Worm (Caenorhabditis elegans): Measurements from ENCODE around the gene dmsr-5.

dmsr-5 gene

ce11 chrIII:11022278-11022677 lies 27.2 kb upstream of the dmsr-5 start:
- TF ChIP-seq unc-39 (tag; optimal IDR thresholded peaks at IDR 0.05) (no peak), ceh-83 (GFP tag; optimal IDR thresholded peaks at IDR 0.05) (peak; percentile 11)

- TF ChIP-seq mep-1 (tag; optimal IDR thresholded peaks at IDR 0.05), result no peak
- TF ChIP-seq pha-4 (tag; optimal IDR thresholded peaks at IDR 0.05), result no peak
- no peak for TF ChIP-seq unc-39 (tag; optimal IDR thresholded peaks at IDR 0.05)
- TF ChIP-seq hlh-1 (tag; optimal IDR thresholded peaks at IDR 0.05), result no peak
- TF ChIP-seq elt-1 (tag; optimal IDR thresholded peaks at IDR 0.05; ENCODE audit: borderline replicate concordance, insufficient read depth), result no peak
- no peak for TF ChIP-seq bed-3 (GFP tag; optimal IDR thresholded peaks at IDR 0.05)
- TF ChIP-seq mab-5 (tag; optimal IDR thresholded peaks at IDR 0.05), result no peak
- no peak for TF ChIP-seq sptf-1 (tag; optimal IDR thresholded peaks at IDR 0.05)
- no peak for TF ChIP-seq lin-13 (tag; optimal IDR thresholded peaks at IDR 0.05)
- TF ChIP-seq snpc-4 (tag; optimal IDR thresholded peaks at IDR 0.05), result no peak
- no peak for TF ChIP-seq elt-3 (tag; optimal IDR thresholded peaks at IDR 0.05)
- TF ChIP-seq zip-8 (tag; optimal IDR thresholded peaks at IDR 0.05), result no peak
- TF ChIP-seq flh-1 (GFP tag; optimal IDR thresholded peaks at IDR 0.05), result no peak
- TF ChIP-seq unc-120 (tag; optimal IDR thresholded peaks at IDR 0.05; ENCODE audit: poor library complexity, severe bottlenecking), result no peak
Observed at ce11 chrIII:11012264-11012663, 17.2 kb upstream of the dmsr-5 start, which contains the start of gene kvs-4. Gene kvs-4, plus strand, starts transcription at chrIII:11012564.

- TF ChIP-seq unc-120 (tag; optimal IDR thresholded peaks at IDR 0.05; ENCODE audit: poor library complexity, severe bottlenecking) (no peak), mep-1 (tag; optimal IDR thresholded peaks at IDR 0.05) (no peak), ceh-39 (tag; optimal IDR thresholded peaks at IDR 0.05) (no peak), cnd-1 (tag; optimal IDR thresholded peaks at IDR 0.05) (no peak), bed-3 (GFP tag; optimal IDR thresholded peaks at IDR 0.05) (no peak), mls-2 (tag; optimal IDR thresholded peaks at IDR 0.05) (no peak), nhr-237 (tag; optimal IDR thresholded peaks at IDR 0.05) (no peak), hlh-1 (tag; optimal IDR thresholded peaks at IDR 0.05) (no peak)
Observed at ce11 chrIII:11010597-11010996, 15.5 kb upstream of the dmsr-5 start.

ce11 chrIII:11008869-11009268 lies 13.8 kb upstream of the dmsr-5 start, which contains the start of gene exos-1:
Gene exos-1, plus strand, starts transcription at chrIII:11009043.
- TF ChIP-seq mls-2 (tag; optimal IDR thresholded peaks at IDR 0.05), result no peak
- no peak for TF ChIP-seq sem-2 (GFP tag; optimal IDR thresholded peaks at IDR 0.05)
- no peak for TF ChIP-seq bed-3 (GFP tag; optimal IDR thresholded peaks at IDR 0.05)
- TF ChIP-seq ces-1 (GFP tag; optimal IDR thresholded peaks at IDR 0.05), result no peak
- no peak for TF ChIP-seq nhr-28 (tag; optimal IDR thresholded peaks at IDR 0.05)
- TF ChIP-seq ceh-39 (tag; optimal IDR thresholded peaks at IDR 0.05), result no peak
- no peak for TF ChIP-seq lin-32 (GFP tag; optimal IDR thresholded peaks at IDR 0.05)
- no peak for TF ChIP-seq mep-1 (tag; optimal IDR thresholded peaks at IDR 0.05)
- TF ChIP-seq unc-62 (GFP tag; optimal IDR thresholded peaks at IDR 0.05), result no peak
- TF ChIP-seq flh-1 (GFP tag; optimal IDR thresholded peaks at IDR 0.05), result no peak

- TF ChIP-seq unc-39 (tag; optimal IDR thresholded peaks at IDR 0.05), result no peak
- TF ChIP-seq lsy-2 (tag; optimal IDR thresholded peaks at IDR 0.05), result peak; percentile 84
- TF ChIP-seq pha-4 (tag; optimal IDR thresholded peaks at IDR 0.05), result peak; percentile 64
- no peak for TF ChIP-seq nhr-28 (tag; optimal IDR thresholded peaks at IDR 0.05)
- peak; percentile 47 for TF ChIP-seq sptf-1 (tag; optimal IDR thresholded peaks at IDR 0.05)
- no peak for TF ChIP-seq ceh-83 (GFP tag; optimal IDR thresholded peaks at IDR 0.05)
- no peak for TF ChIP-seq elt-3 (tag; optimal IDR thresholded peaks at IDR 0.05)
- TF ChIP-seq bed-3 (GFP tag; optimal IDR thresholded peaks at IDR 0.05), result no peak
- TF ChIP-seq nhr-237 (tag; optimal IDR thresholded peaks at IDR 0.05), result peak; percentile 91
- no peak for TF ChIP-seq ztf-11 (tag; optimal IDR thresholded peaks at IDR 0.05)
- TF ChIP-seq ham-2 (GFP tag; optimal IDR thresholded peaks at IDR 0.05), result no peak
- TF ChIP-seq mls-2 (tag; optimal IDR thresholded peaks at IDR 0.05), result no peak
- TF ChIP-seq tbx-8 (GFP tag; optimal IDR thresholded peaks at IDR 0.05), result no peak
- peak; percentile 87 for TF ChIP-seq ces-1 (GFP tag; optimal IDR thresholded peaks at IDR 0.05)
- peak; percentile 36 for TF ChIP-seq blmp-1 (tag; optimal IDR thresholded peaks at IDR 0.05)
- TF ChIP-seq zip-8 (tag; optimal IDR thresholded peaks at IDR 0.05), result no peak
- no peak for TF ChIP-seq elt-1 (tag; optimal IDR thresholded peaks at IDR 0.05; ENCODE audit: borderline replicate concordance, insufficient read depth)
- no peak for TF ChIP-seq nhr-76 (tag; optimal IDR thresholded peaks at IDR 0.05)
- TF ChIP-seq sem-2 (GFP tag; optimal IDR thresholded peaks at IDR 0.05), result no peak
- no peak for TF ChIP-seq nhr-12 (tag; optimal IDR thresholded peaks at IDR 0.05)
- TF ChIP-seq ceh-39 (tag; optimal IDR thresholded peaks at IDR 0.05), result peak; percentile 85
- TF ChIP-seq lin-13 (tag; optimal IDR thresholded peaks at IDR 0.05), result peak; percentile 71
- TF ChIP-seq hlh-1 (tag; optimal IDR thresholded peaks at IDR 0.05), result peak; percentile 3
- TF ChIP-seq mep-1 (tag; optimal IDR thresholded peaks at IDR 0.05), result peak; percentile 91
- TF ChIP-seq unc-62 (GFP tag; optimal IDR thresholded peaks at IDR 0.05), result peak; percentile 6
- TF ChIP-seq snpc-4 (tag; optimal IDR thresholded peaks at IDR 0.05), result no peak
- no peak for TF ChIP-seq drap-1 (GFP tag; optimal IDR thresholded peaks at IDR 0.05)
- TF ChIP-seq mab-5 (tag; optimal IDR thresholded peaks at IDR 0.05), result no peak
Observed at ce11 chrIII:11007552-11008272, 12.7 kb upstream of the dmsr-5 start, which contains the start of the genes fipr-17 and Y48A6B.3. Gene fipr-17, minus strand, starts transcription at chrIII:11007602. Gene Y48A6B.3, plus strand, starts transcription at chrIII:11008222.

All from whole organism, mixed stage, embryonic.